Worm (Caenorhabditis elegans): ENCODE measurements around the gene fbxb-91.

fbxb-91 gene

ce11 chrII:3714595-3714994 lies 36.0 kb downstream of the fbxb-91 start, which contains the start of gene srh-100:
srh-100 (minus strand) TSS chrII:3714695.
- TF ChIP-seq zip-11 (GFP tag; IDR thresholded peaks at IDR 0.05) (no peak), snpc-4 (tag; optimal IDR thresholded peaks at IDR 0.05) (no peak), madf-5 (GFP tag; IDR thresholded peaks at IDR 0.05) (no peak), daf-16 (GFP tag; optimal IDR thresholded peaks at IDR 0.05) (no peak), daf-16 (tag; optimal IDR thresholded peaks at IDR 0.05) (no peak), lim-7 (GFP tag; IDR thresholded peaks at IDR 0.05) (no peak), dmd-9 (GFP tag; IDR thresholded peaks at IDR 0.05) (no peak), ceh-44 (GFP tag; IDR thresholded peaks at IDR 0.05) (no peak), R02D3.7 (tag; optimal IDR thresholded peaks at IDR 0.05) (no peak), T20F7.1 (GFP tag; optimal IDR thresholded peaks at IDR 0.05) (no peak), Y5F2A.4 (GFP tag; optimal IDR thresholded peaks at IDR 0.05) (no peak), lin-38 (GFP tag; IDR thresholded peaks at IDR 0.05) (no peak), unc-130 (GFP tag; optimal IDR thresholded peaks at IDR 0.05) (no peak), ceh-20 (GFP tag; IDR thresholded peaks at IDR 0.05) (no peak)

ce11 chrII:3711047-3711446 lies 39.5 kb downstream of the fbxb-91 start, which contains the start of gene fbxc-53:
fbxc-53 (plus strand) TSS chrII:3711291.
- TF ChIP-seq R02D3.7 (tag; optimal IDR thresholded peaks at IDR 0.05) (no peak), mdt-29 (GFP tag; IDR thresholded peaks at IDR 0.05) (no peak), hmg-1.1 (GFP tag; IDR thresholded peaks at IDR 0.05) (no peak), nhr-237 (tag; optimal IDR thresholded peaks at IDR 0.05) (no peak), egl-43 (GFP tag; IDR thresholded peaks at IDR 0.05) (no peak), dmd-6 (GFP tag; IDR thresholded peaks at IDR 0.05) (no peak)

ce11 chrII:3709255-3709654 lies 41.3 kb downstream of the fbxb-91 start, which contains the start of gene srx-110:
srx-110 (plus strand) TSS chrII:3709555.
- no peak for TF ChIP-seq lin-13 (GFP tag; optimal IDR thresholded peaks at IDR 0.05)
- TF ChIP-seq unc-62 (GFP tag; optimal IDR thresholded peaks at IDR 0.05 in 1 of 2) = peak in 1 of 2 experiments; percentile 17
- no peak for TF ChIP-seq unc-62 (tag; optimal IDR thresholded peaks at IDR 0.05)

ce11 chrII:3705320-3705719 lies 45.3 kb downstream of the fbxb-91 start, which contains the start of gene srx-108:
srx-108 (plus strand) TSS chrII:3705620.
- no peak for TF ChIP-seq unc-39 (tag; optimal IDR thresholded peaks at IDR 0.05)
- TF ChIP-seq saeg-2 (GFP tag; IDR thresholded peaks at IDR 0.05) = no peak
- TF ChIP-seq mdl-1 (tag; optimal IDR thresholded peaks at IDR 0.05) = no peak
- no peak for TF ChIP-seq duxl-1 (tag; optimal IDR thresholded peaks at IDR 0.05; ENCODE audit: poor library complexity)
- no peak for TF ChIP-seq nhr-41 (GFP tag; IDR thresholded peaks at IDR 0.05)
- no peak for TF ChIP-seq dve-1 (tag; optimal IDR thresholded peaks at IDR 0.05; ENCODE audit: insufficient read depth)

- TF ChIP-seq set-16 (GFP tag; IDR thresholded peaks at IDR 0.05) (no peak), sdz-12 (GFP tag; optimal IDR thresholded peaks at IDR 0.05) (no peak), Y5F2A.4 (GFP tag; optimal IDR thresholded peaks at IDR 0.05) (no peak), lin-29 (GFP tag; IDR thresholded peaks at IDR 0.05) (no peak), zfp-2 (tag; optimal IDR thresholded peaks at IDR 0.05) (no peak), F26F4.8 (GFP tag; conservative IDR thresholded peaks at IDR 0.05) (no peak), jun-1 (tag; optimal IDR thresholded peaks at IDR 0.05) (no peak), php-3 (GFP tag; IDR thresholded peaks at IDR 0.05) (no peak), Y75B8A.6 (GFP tag; IDR thresholded peaks at IDR 0.05) (no peak)
Observed at ce11 chrII:3701305-3701704, 49.3 kb downstream of the fbxb-91 start, which contains the start of gene srx-105. srx-105 (minus strand) TSS chrII:3701405.

Data from whole organism, L4 larva.